Fruit fly (Drosophila melanogaster): Measurements from ENCODE around the gene CG8945.

CG8945 gene

dm6 chrX:17125017-17125821, 37.7 kb upstream of the CG8945 start (continued):
- TF ChIP-seq btn (GFP tag; optimal IDR thresholded peaks at IDR 0.05): no peak
- TF ChIP-seq vvl (GFP tag; IDR thresholded peaks at IDR 0.05): peak; percentile 77
- peak; percentile 45 for TF ChIP-seq Fer2 (tag; optimal IDR thresholded peaks at IDR 0.05)
- peak; percentile 62 for TF ChIP-seq CG13894 (tag; optimal IDR thresholded peaks at IDR 0.05)
- TF ChIP-seq CG8089 (GFP tag; optimal IDR thresholded peaks at IDR 0.05): no peak
- peak; percentile 85 for TF ChIP-seq HLH4C (GFP tag; IDR thresholded peaks at IDR 0.05; ENCODE audit: partially characterized antibody)
- TF ChIP-seq pita (GFP tag; optimal IDR thresholded peaks at IDR 0.05): no peak
- no peak for TF ChIP-seq NC2β (GFP tag; optimal IDR thresholded peaks at IDR 0.05)
- TF ChIP-seq dimm (GFP tag; IDR thresholded peaks at IDR 0.05): 0 out of 2 replicates have a peak, but pooled peaks have one; percentile 19
- TF ChIP-seq Dbx (GFP tag; IDR thresholded peaks at IDR 0.05): peak; percentile 57; the same call in 2 of the 3 replicates
- TF ChIP-seq Mrtf (GFP tag; IDR thresholded peaks at IDR 0.05): 0 out of 3 replicates have a peak, but pooled peaks have one; percentile 40
- TF ChIP-seq maf-S (GFP tag; optimal IDR thresholded peaks at IDR 0.05): peak; percentile 40
- TF ChIP-seq sd (tag; optimal IDR thresholded peaks at IDR 0.05): peak; percentile 86
- TF ChIP-seq en (GFP tag; optimal IDR thresholded peaks at IDR 0.05): no peak
- no peak; the same call in 1 of the 2 replicates for TF ChIP-seq dati (GFP tag; IDR thresholded peaks at IDR 0.05)
- no peak for TF ChIP-seq cad (GFP tag; optimal IDR thresholded peaks at IDR 0.05)
- no peak for TF ChIP-seq lbe (GFP tag; optimal IDR thresholded peaks at IDR 0.05)
- TF ChIP-seq Tbp (GFP tag; optimal IDR thresholded peaks at IDR 0.05): no peak
- TF ChIP-seq Sox102F (GFP tag; optimal IDR thresholded peaks at IDR 0.05): peak; percentile 64
- TF ChIP-seq amos (GFP tag; IDR thresholded peaks at IDR 0.05; ENCODE audit: partially characterized antibody): peak; percentile 90
- peak; percentile 23 for TF ChIP-seq Ssrp (tag; optimal IDR thresholded peaks at IDR 0.05)
- peak; percentile 83 for TF ChIP-seq Med (GFP tag)
- TF ChIP-seq bigmax (GFP tag; optimal IDR thresholded peaks at IDR 0.05): no peak
- no peak; the same call in 1 of the 2 replicates for TF ChIP-seq Adf1 (GFP tag; IDR thresholded peaks at IDR 0.05)
- TF ChIP-seq seq (GFP tag; IDR thresholded peaks at IDR 0.05): peak; percentile 67
- TF ChIP-seq ind (GFP tag; optimal IDR thresholded peaks at IDR 0.05): peak; percentile 55
- TF ChIP-seq CG15601 (tag; optimal IDR thresholded peaks at IDR 0.05): peak; percentile 12
- TF ChIP-seq zfh1 (GFP tag; IDR thresholded peaks at IDR 0.05): peak; percentile 65; the same call in 2 of the 3 replicates
- no peak for TF ChIP-seq CG12299 (tag; optimal IDR thresholded peaks at IDR 0.05)
- peak; percentile 48 for TF ChIP-seq Deaf1 (tag; optimal IDR thresholded peaks at IDR 0.05)
- TF ChIP-seq onecut (GFP tag; IDR thresholded peaks at IDR 0.05): peak; percentile 36; the same call in 1 of the 2 replicates
- TF ChIP-seq fd96Cb (tag; optimal IDR thresholded peaks at IDR 0.05): peak; percentile 56
- no peak for TF ChIP-seq p53 (GFP tag; optimal IDR thresholded peaks at IDR 0.05)
- TF ChIP-seq HLHmδ (GFP tag; optimal IDR thresholded peaks at IDR 0.05): peak; percentile 57
- TF ChIP-seq Chrac-16 (GFP tag; optimal IDR thresholded peaks at IDR 0.05): peak; percentile 20
- TF ChIP-seq h (optimal IDR thresholded peaks at IDR 0.05): no peak
- TF ChIP-seq tx (GFP tag; optimal IDR thresholded peaks at IDR 0.05): peak; percentile 22
- peak; percentile 57 for TF ChIP-seq Nf-YC (tag; optimal IDR thresholded peaks at IDR 0.05)
- peak; percentile 33; the same call in 1 of the 2 replicates for TF ChIP-seq GATAe (GFP tag; conservative IDR thresholded peaks at IDR 0.05)
- TF ChIP-seq ssp (GFP tag; IDR thresholded peaks at IDR 0.05): peak; percentile 29
- TF ChIP-seq CG11456 (GFP tag; IDR thresholded peaks at IDR 0.05): peak; percentile 68; the same call in 2 of the 3 replicates
- TF ChIP-seq CG9215 (GFP tag; IDR thresholded peaks at IDR 0.05): peak; percentile 47
- no peak for TF ChIP-seq mirr (GFP tag; optimal IDR thresholded peaks at IDR 0.05)
- TF ChIP-seq Neu2 (GFP tag; optimal IDR thresholded peaks at IDR 0.05; ENCODE audit: borderline replicate concordance): peak; percentile 12
- peak; percentile 69 for TF ChIP-seq tna (GFP tag; IDR thresholded peaks at IDR 0.05; ENCODE audit: partially characterized antibody)
- peak; percentile 72 for TF ChIP-seq CG14050 (GFP tag; IDR thresholded peaks at IDR 0.05)
- peak; percentile 85 for TF ChIP-seq CG3281 (GFP tag; optimal IDR thresholded peaks at IDR 0.05)
- TF ChIP-seq D19A (tag; optimal IDR thresholded peaks at IDR 0.05): peak; percentile 87
- TF ChIP-seq repo (GFP tag; optimal IDR thresholded peaks at IDR 0.05): no peak
- TF ChIP-seq CG10366 (GFP tag; IDR thresholded peaks at IDR 0.05): peak; percentile 73
